Worm (Caenorhabditis elegans) whole organism, L2 larva: ENCODE measurements around the gene nspe-5.

ENCODE experiments used
- ZK546.5 ChIP-seq: sonication (generic microtip); optimal IDR thresholded peaks from 2 replicates; lab custom pipeline; 2017; ENCODE audit warnings: missing biosample characterization, missing genetic modification characterization
- ama-1 ChIP-seq: fragments of 150-350 bp; optimal IDR thresholded peaks from 2 replicates; lab custom pipeline; 2018; ENCODE audit warnings: inconsistent platforms
- blmp-1 ChIP-seq: sonication (generic microtip); optimal IDR thresholded peaks from 2 replicates; lab custom pipeline; 2017; ENCODE audit warnings: missing genetic modification characterization, mild to moderate bottlenecking, missing compliant biosample characterization, antibody characterized with exemption, moderate library complexity; ENCODE audit not compliant: insufficient read depth
- egl-27 ChIP-seq: sonication (generic microtip); optimal IDR thresholded peaks from 3 replicates; lab custom pipeline; 2017; ENCODE audit warnings: missing biosample characterization, missing genetic modification reagents, missing genetic modification characterization
- elt-3 ChIP-seq: sonication (generic microtip); optimal IDR thresholded peaks from 2 replicates; lab custom pipeline; 2017; ENCODE audit warnings: missing biosample characterization, missing genetic modification characterization
- fos-1 ChIP-seq: fragments of 150-350 bp; optimal IDR thresholded peaks from 2 replicates; lab custom pipeline; 2014; ENCODE audit warnings: missing biosample characterization, missing genetic modification characterization
- mdl-1 ChIP-seq, 2 experiments: fragments of 150-350 bp in 1 of 2; sonication (generic microtip) in 1 of 2; optimal IDR thresholded peaks; 2 replicates each; lab custom pipeline; 2017; ENCODE audit warnings: missing biosample characterization in 2 of 2, missing genetic modification characterization in 2 of 2
- nhr-237 ChIP-seq: fragments of 150-350 bp; optimal IDR thresholded peaks from 2 replicates; lab custom pipeline; 2014; ENCODE audit warnings: missing biosample characterization, missing genetic modification characterization
- snpc-4 ChIP-seq: fragments of 150-350 bp; optimal IDR thresholded peaks from 2 replicates; lab custom pipeline; 2014; ENCODE audit warnings: missing biosample characterization, missing genetic modification characterization
- unc-62 ChIP-seq: fragments of 150-350 bp; optimal IDR thresholded peaks from 2 replicates; lab custom pipeline; 2014; ENCODE audit warnings: missing biosample characterization, missing genetic modification reagents, missing genetic modification characterization

- TF ChIP-seq blmp-1 (tag; lab: Kevin White, UChicago): peak; percentile 57
- no peak for TF ChIP-seq ama-1 (lab: Kevin White, UChicago)
- no peak for TF ChIP-seq unc-62 (GFP tag; lab: Kevin White, UChicago)
- TF ChIP-seq fos-1: peak; percentile 31
- peak; percentile 52 to 79 for TF ChIP-seq mdl-1 (tag; optimal IDR thresholded peaks at IDR 0.05; lab: Kevin White, UChicago)
- TF ChIP-seq snpc-4 (tag; lab: Kevin White, UChicago): no peak
- TF ChIP-seq egl-27 (tag; lab: Kevin White, UChicago): peak; percentile 68
- TF ChIP-seq elt-3 (tag; lab: Kevin White, UChicago): no peak
- TF ChIP-seq ZK546.5 (tag; lab: Kevin White, UChicago): no peak
- TF ChIP-seq nhr-237 (tag; lab: Kevin White, UChicago): no peak
These were observed 3.0 kb upstream of the nspe-5 start for ce11 chrII:12625673-12626072.
